Worm (Caenorhabditis elegans) whole organism, dauer: Measurements from ENCODE around the gene ZK632.2.

ENCODE experiments used
- unc-62 ChIP-seq: sonication (generic microtip); optimal IDR thresholded peaks from 2 replicates; lab custom pipeline; 2017; ENCODE audit warnings: missing biosample characterization, missing genetic modification reagents, missing genetic modification characterization

ZK632.2 gene

DNA sequence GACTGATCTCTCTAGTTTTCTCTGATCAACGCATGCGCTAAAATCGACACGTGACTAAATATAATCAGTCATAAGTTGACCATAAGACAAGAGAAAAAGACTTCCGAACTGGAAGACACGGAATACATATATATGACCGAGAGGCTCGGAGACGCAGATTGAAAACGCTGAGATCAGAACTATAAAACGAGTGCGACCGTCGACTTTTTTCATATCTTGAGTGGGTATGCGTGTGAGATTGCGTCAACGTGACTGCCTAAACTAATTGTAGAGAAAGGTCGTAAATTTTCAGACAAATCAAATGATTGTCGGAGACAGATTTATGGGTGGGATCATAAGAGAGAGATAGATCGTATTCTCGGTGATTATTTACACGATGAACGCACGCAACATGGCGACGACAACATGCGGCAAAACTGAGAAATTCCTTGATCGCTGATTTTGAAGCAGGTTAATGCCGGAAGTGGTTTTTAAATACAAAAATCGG is 8.7 kb downstream of the ZK632.2 start:
- no peak for TF ChIP-seq unc-62 (GFP tag; lab: Kevin White, UChicago)

ce11 chrIII:9808179-9808578 is 9.3 kb downstream of the ZK632.2 start, which contains the start of gene gtap-2:
Gene gtap-2 (plus strand): TSS chrIII:9808544.
- TF ChIP-seq unc-62 (GFP tag; lab: Kevin White, UChicago): no peak

ce11 chrIII:9813146-9813545 is 14.2 kb downstream of the ZK632.2 start, which contains the start of gene ZK632.14:
Gene ZK632.14 (plus strand): TSS chrIII:9813446.
- no peak for TF ChIP-seq unc-62 (GFP tag; lab: Kevin White, UChicago)

- TF ChIP-seq unc-62 (GFP tag; lab: Kevin White, UChicago): no peak
Observed at ce11 chrIII:9817087-9817612, 18.2 kb downstream of the ZK632.2 start, which contains the start of gene cnx-1. Gene cnx-1 (minus strand): TSS chrIII:9817137.

- no peak for TF ChIP-seq unc-62 (GFP tag; lab: Kevin White, UChicago)
Observed at ce11 chrIII:9817894-9818293, 19.0 kb downstream of the ZK632.2 start.

ce11 chrIII:9818763-9819162 is 19.9 kb downstream of the ZK632.2 start, which contains the start of gene panl-3:
Gene panl-3 (plus strand): TSS chrIII:9819056.
- TF ChIP-seq unc-62 (GFP tag; lab: Kevin White, UChicago): no peak

- TF ChIP-seq unc-62 (GFP tag; lab: Kevin White, UChicago): no peak
Observed at ce11 chrIII:9822942-9823341, 24.0 kb downstream of the ZK632.2 start, which contains the start of gene arl-5. Gene arl-5 (plus strand): TSS chrIII:9823242.

DNA sequence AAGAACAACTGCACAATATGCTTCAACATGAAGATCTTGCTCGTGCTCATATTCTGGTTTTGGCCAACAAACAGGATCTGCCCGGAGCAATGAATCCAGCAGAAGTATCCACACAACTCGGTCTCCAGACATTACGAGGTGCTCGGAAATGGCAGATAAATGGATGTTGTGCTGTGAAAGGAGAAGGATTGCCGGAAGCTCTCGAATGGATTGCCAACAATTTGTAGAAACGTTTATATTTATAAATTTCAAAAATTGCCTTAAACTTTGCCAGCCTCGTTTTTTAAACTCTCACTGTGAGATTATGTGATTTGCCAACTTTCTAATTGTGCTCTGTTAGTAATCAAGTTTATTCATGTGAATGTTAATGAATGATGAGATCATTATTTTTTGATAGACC is 24.8 kb downstream of the ZK632.2 start:
- no peak for TF ChIP-seq unc-62 (GFP tag; lab: Kevin White, UChicago)

- no peak for TF ChIP-seq unc-62 (GFP tag; lab: Kevin White, UChicago)
Observed at ce11 chrIII:9824330-9824934, 25.5 kb downstream of the ZK632.2 start, which contains the start of gene lin-52. Gene lin-52 (minus strand): TSS chrIII:9824750.

- TF ChIP-seq unc-62 (GFP tag; lab: Kevin White, UChicago): no peak
Observed at ce11 chrIII:9825073-9825828, 26.3 kb downstream of the ZK632.2 start, which contains the start of gene ZK632.9. Gene ZK632.9 (minus strand): TSS chrIII:9825432.

ce11 chrIII:9826005-9826404 is 27.1 kb downstream of the ZK632.2 start:
- TF ChIP-seq unc-62 (GFP tag; lab: Kevin White, UChicago): no peak

ce11 chrIII:9827163-9827951 is 28.4 kb downstream of the ZK632.2 start, which contains the start of the genes ZK632.10 and ZK632.11:
Gene ZK632.10 (minus strand): TSS chrIII:9827722.
Gene ZK632.11 (plus strand): TSS chrIII:9827915.
- no peak for TF ChIP-seq unc-62 (GFP tag; lab: Kevin White, UChicago)

DNA sequence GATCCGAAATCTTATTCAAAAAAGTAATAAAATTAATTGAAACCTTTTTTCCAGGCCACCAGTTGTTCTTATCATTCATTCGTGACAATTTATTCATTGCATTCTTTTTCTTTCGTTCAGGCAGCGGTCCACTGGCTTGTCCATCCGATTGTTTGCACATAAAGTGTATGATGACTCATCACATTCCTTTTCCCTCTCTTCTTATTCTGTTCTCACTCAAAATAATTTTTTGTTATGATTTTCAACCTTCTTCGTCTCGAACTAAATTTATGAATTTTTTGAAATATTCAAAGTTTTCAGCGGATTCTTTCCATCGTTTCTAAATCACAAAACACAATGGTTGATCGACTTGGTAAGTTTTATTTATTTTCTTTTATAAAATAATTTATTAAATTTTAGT is 31.6 kb downstream of the ZK632.2 start, which contains the start of gene ZK632.12:
Gene ZK632.12, plus strand, starts transcription at position 301 of the 400 bp plus-strand sequence.
- TF ChIP-seq unc-62 (GFP tag; lab: Kevin White, UChicago): no peak

ce11 chrIII:9832569-9832968 is 33.7 kb downstream of the ZK632.2 start:
- TF ChIP-seq unc-62 (GFP tag; lab: Kevin White, UChicago): no peak

DNA sequence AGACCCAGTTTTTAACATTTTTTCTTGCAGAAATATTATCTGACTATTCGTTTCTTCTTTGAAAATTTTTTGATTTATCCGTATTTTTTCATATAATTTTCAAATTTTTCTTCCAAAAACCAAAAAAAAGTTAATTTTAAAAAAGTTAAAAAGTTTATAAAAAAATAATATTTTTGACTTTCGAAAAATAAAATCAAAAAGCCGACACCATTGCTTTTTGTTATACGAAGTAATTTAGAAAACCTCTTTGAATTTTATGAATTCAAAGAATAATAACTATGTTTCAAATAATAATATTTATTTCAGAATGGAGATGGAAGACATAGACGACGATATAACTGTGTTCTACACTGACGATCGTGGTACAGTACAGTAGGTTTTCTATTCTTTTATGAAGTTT is 36.0 kb downstream of the ZK632.2 start, which contains the start of gene K11H3.8:
Gene K11H3.8, plus strand, starts transcription at position 301 of the 400 bp plus-strand sequence.
- no peak for TF ChIP-seq unc-62 (GFP tag; lab: Kevin White, UChicago)
